Worm (Caenorhabditis elegans) whole organism, L1 larva: ENCODE data around the gene mdf-2.
A peak's percentile ranks its signal among the peaks of the same experiment; 100 is the strongest.

ENCODE experiments used
- C16A3.4 ChIP-seq: fragments of 150-350 bp; optimal IDR thresholded peaks from 2 replicates; lab custom pipeline; 2014; ENCODE audit warnings: missing biosample characterization, missing genetic modification characterization
- F16B12.6 ChIP-seq: fragments of 150-350 bp; optimal IDR thresholded peaks from 2 replicates; lab custom pipeline; 2014; ENCODE audit warnings: missing biosample characterization, missing genetic modification characterization
- alr-1 ChIP-seq: fragments of 200-800 bp; sonication (Bioruptor generic); optimal IDR thresholded peaks from 2 replicates; lab custom pipeline; 2018; ENCODE audit warnings: borderline replicate concordance, mild to moderate bottlenecking, missing genetic modification characterization, missing compliant biosample characterization
- ama-1 ChIP-seq: fragments of 150-350 bp; optimal IDR thresholded peaks from 2 replicates; lab custom pipeline; 2014
- blmp-1 ChIP-seq: fragments of 150-350 bp; optimal IDR thresholded peaks from 2 replicates; lab custom pipeline; 2014; ENCODE audit warnings: missing biosample characterization, missing genetic modification characterization
- ceh-63 ChIP-seq: fragments of 200-800 bp; sonication (Bioruptor generic); optimal IDR thresholded peaks from 2 replicates; lab custom pipeline; 2018; ENCODE audit warnings: mild to moderate bottlenecking, missing genetic modification characterization, missing compliant biosample characterization
- ceh-8 ChIP-seq: fragments of 200-800 bp; sonication (Bioruptor generic); optimal IDR thresholded peaks from 2 replicates; lab custom pipeline; 2018; ENCODE audit warnings: mild to moderate bottlenecking, missing genetic modification characterization, moderate library complexity, missing compliant biosample characterization
- ceh-82 ChIP-seq, 3 experiments: fragments of 150-350 bp in 1 of 3; sonication (generic microtip) in 2 of 3; optimal IDR thresholded peaks; 2 replicates each; lab custom pipeline; 2014 to 2017; ENCODE audit warnings: missing biosample characterization in 3 of 3, missing genetic modification characterization in 3 of 3
- ceh-90 ChIP-seq: sonication (generic microtip); optimal IDR thresholded peaks from 2 replicates; lab custom pipeline; 2016; ENCODE audit warnings: missing genetic modification characterization, missing compliant biosample characterization
- dpl-1 ChIP-seq, 3 experiments: fragments of 150-350 bp in 2 of 3; sonication (generic microtip) in 1 of 3; optimal IDR thresholded peaks; 2 replicates each; lab custom pipeline; 2014 to 2017; ENCODE audit warnings: missing biosample characterization in 3 of 3, missing genetic modification characterization in 3 of 3, missing genetic modification reagents in 3 of 3
- dsc-1 ChIP-seq: sonication (generic microtip); optimal IDR thresholded peaks from 2 replicates; lab custom pipeline; 2016; ENCODE audit warnings: mild to moderate bottlenecking, missing genetic modification characterization, missing compliant biosample characterization
- efl-1 ChIP-seq, 4 experiments: fragments of 150-350 bp; optimal IDR thresholded peaks in 3 of 4; peaks in 1 of 4; 1 replicate in 1 of 4; 2 replicates in 3 of 4; lab custom pipeline; 2014; ENCODE audit warnings: missing biosample characterization in 2 of 4, missing genetic modification characterization in 2 of 4, missing genetic modification reagents in 2 of 4
- egl-13 ChIP-seq: sonication (generic microtip); optimal IDR thresholded peaks from 2 replicates; lab custom pipeline; 2016; ENCODE audit warnings: missing genotype, missing genetic modification reagents, missing genetic modification characterization, missing compliant biosample characterization
- egl-27 ChIP-seq, 2 experiments: fragments of 150-350 bp in 1 of 2; sonication (generic microtip); optimal IDR thresholded peaks; 3 replicates each; lab custom pipeline; 2017 to 2018; ENCODE audit warnings: missing biosample characterization in 2 of 2, missing genetic modification characterization in 2 of 2, missing genetic modification reagents in 2 of 2
- elt-3 ChIP-seq, 6 experiments: fragments of 150-350 bp in 1 of 6; sonication (generic microtip); optimal IDR thresholded peaks; 2 replicates each; lab custom pipeline; 2017 to 2018; ENCODE audit warnings: missing biosample characterization in 6 of 6, missing genetic modification characterization in 6 of 6, inconsistent platforms in 1 of 6
- ets-5 ChIP-seq: fragments of 200-800 bp; sonication (Bioruptor generic); IDR thresholded peaks from 2 replicates; pipeline ENCODE4 v1.3.6; 2022; ENCODE audit warnings: missing genetic modification characterization, missing compliant biosample characterization
- fkh-10 ChIP-seq: sonication (generic microtip); optimal IDR thresholded peaks from 2 replicates; lab custom pipeline; 2017; ENCODE audit warnings: missing biosample characterization, missing genetic modification reagents, missing genetic modification characterization
- fkh-8 ChIP-seq: sonication (generic microtip); optimal IDR thresholded peaks from 2 replicates; lab custom pipeline; 2016; ENCODE audit warnings: mild to moderate bottlenecking, missing genetic modification characterization, missing compliant biosample characterization
- fos-1 ChIP-seq: fragments of 150-350 bp; optimal IDR thresholded peaks from 2 replicates; lab custom pipeline; 2014; ENCODE audit warnings: missing biosample characterization, missing genetic modification characterization
- hlh-17 ChIP-seq: fragments of 200-800 bp; sonication (Bioruptor generic); optimal IDR thresholded peaks from 2 replicates; lab custom pipeline; 2018; ENCODE audit warnings: missing genetic modification characterization, mild to moderate bottlenecking, missing compliant biosample characterization, moderate library complexity, borderline replicate concordance
- irx-1 ChIP-seq: sonication (generic microtip); optimal IDR thresholded peaks from 2 replicates; lab custom pipeline; 2016; ENCODE audit warnings: missing genetic modification characterization, missing compliant biosample characterization
- lin-13 ChIP-seq: fragments of 150-350 bp; optimal IDR thresholded peaks from 2 replicates; lab custom pipeline; 2014; ENCODE audit warnings: missing biosample characterization, missing genetic modification reagents, missing genetic modification characterization
- lin-14 ChIP-seq: fragments of 200-800 bp; sonication (Bioruptor generic); optimal IDR thresholded peaks from 2 replicates; lab custom pipeline; 2018; ENCODE audit warnings: mild to moderate bottlenecking, missing genetic modification characterization, moderate library complexity, missing compliant biosample characterization
- lin-15B ChIP-seq: fragments of 150-350 bp; sonication (generic microtip); optimal IDR thresholded peaks from 3 replicates; lab custom pipeline; 2014; ENCODE audit warnings: missing biosample characterization, missing genetic modification characterization
- lin-35 ChIP-seq, 2 experiments: fragments of 150-350 bp; optimal IDR thresholded peaks; 2 replicates each; lab custom pipeline; 2014; ENCODE audit warnings: missing biosample characterization in 2 of 2, missing genetic modification characterization in 2 of 2, missing genetic modification reagents in 2 of 2
- lsy-2 ChIP-seq, 2 experiments: fragments of 150-350 bp; optimal IDR thresholded peaks; 2 replicates each; lab custom pipeline; 2014; ENCODE audit warnings: missing biosample characterization in 2 of 2, missing genetic modification characterization in 2 of 2
- mdl-1 ChIP-seq, 2 experiments: fragments of 150-350 bp; optimal IDR thresholded peaks; 2 replicates each; lab custom pipeline; 2014 to 2017; ENCODE audit warnings: missing biosample characterization in 2 of 2, missing genetic modification characterization in 2 of 2, inconsistent platforms in 1 of 2
- mef-2 ChIP-seq: fragments of 150-350 bp; optimal IDR thresholded peaks from 2 replicates; lab custom pipeline; 2014; ENCODE audit warnings: missing biosample characterization, missing genetic modification characterization
- mep-1 ChIP-seq: fragments of 150-350 bp; optimal IDR thresholded peaks from 2 replicates; lab custom pipeline; 2014; ENCODE audit warnings: missing biosample characterization, missing genetic modification characterization
- nhr-11 ChIP-seq: fragments of 150-350 bp; optimal IDR thresholded peaks from 2 replicates; lab custom pipeline; 2014; ENCODE audit warnings: missing biosample characterization, missing genetic modification characterization
- nhr-19 ChIP-seq: fragments of 200-800 bp; sonication (Bioruptor generic); conservative IDR thresholded peaks from 2 replicates; pipeline ENCODE4 v1.3.6; 2022; ENCODE audit warnings: missing genetic modification characterization, missing compliant biosample characterization
- nhr-237 ChIP-seq: fragments of 150-350 bp; optimal IDR thresholded peaks from 2 replicates; lab custom pipeline; 2014; ENCODE audit warnings: missing biosample characterization, missing genetic modification characterization
- nhr-47 ChIP-seq: sonication (generic microtip); optimal IDR thresholded peaks from 2 replicates; lab custom pipeline; 2016; ENCODE audit warnings: mild to moderate bottlenecking, missing genetic modification characterization, moderate library complexity, missing compliant biosample characterization
- nhr-71 ChIP-seq: sonication (generic microtip); optimal IDR thresholded peaks from 2 replicates; lab custom pipeline; 2016; ENCODE audit warnings: mild to moderate bottlenecking, missing genetic modification characterization, moderate library complexity, missing compliant biosample characterization
- nhr-85 ChIP-seq: sonication (generic microtip); peaks from one replicate; lab custom pipeline; 2016; ENCODE audit warnings: missing genetic modification characterization, inconsistent platforms, missing compliant biosample characterization
- pax-3 ChIP-seq: fragments of 200-800 bp; sonication (Bioruptor generic); optimal IDR thresholded peaks from 2 replicates; lab custom pipeline; 2018; ENCODE audit warnings: mild to moderate bottlenecking, missing genetic modification characterization, moderate library complexity, missing compliant biosample characterization
- rnt-1 ChIP-seq: sonication (generic microtip); optimal IDR thresholded peaks from 2 replicates; lab custom pipeline; 2016; ENCODE audit warnings: mild to moderate bottlenecking, missing genetic modification characterization, moderate library complexity, missing compliant biosample characterization
- skn-1 ChIP-seq: fragments of 150-350 bp; optimal IDR thresholded peaks from 2 replicates; lab custom pipeline; 2014; ENCODE audit warnings: missing biosample characterization, missing genetic modification characterization
- snu-23 ChIP-seq: sonication (generic microtip); optimal IDR thresholded peaks from 2 replicates; lab custom pipeline; 2016; ENCODE audit warnings: missing genetic modification characterization, missing compliant biosample characterization
- sox-4 ChIP-seq: sonication (generic microtip); optimal IDR thresholded peaks from 2 replicates; lab custom pipeline; 2016; ENCODE audit warnings: missing genetic modification characterization, missing compliant biosample characterization
- sptf-1 ChIP-seq: fragments of 150-350 bp; optimal IDR thresholded peaks from 2 replicates; lab custom pipeline; 2014; ENCODE audit warnings: missing biosample characterization, missing genetic modification characterization
- tbx-2 ChIP-seq: sonication (generic microtip); optimal IDR thresholded peaks from 2 replicates; lab custom pipeline; 2016; ENCODE audit warnings: missing genetic modification characterization, missing compliant biosample characterization
- tlp-1 ChIP-seq: fragments of 150-350 bp; optimal IDR thresholded peaks from 2 replicates; lab custom pipeline; 2014; ENCODE audit warnings: missing biosample characterization, missing genetic modification characterization
- unc-130 ChIP-seq: fragments of 150-350 bp; optimal IDR thresholded peaks from 2 replicates; lab custom pipeline; 2017; ENCODE audit warnings: missing biosample characterization, missing genetic modification characterization, inconsistent platforms
- unc-30 ChIP-seq: sonication (generic microtip); optimal IDR thresholded peaks from 2 replicates; lab custom pipeline; 2017; ENCODE audit warnings: missing biosample characterization, missing genetic modification characterization
- unc-86 ChIP-seq: sonication (generic microtip); optimal IDR thresholded peaks from 2 replicates; lab custom pipeline; 2016; ENCODE audit warnings: missing genetic modification characterization, missing compliant biosample characterization
- unc-98 ChIP-seq: fragments of 200-800 bp; sonication (Bioruptor generic); IDR thresholded peaks from 2 replicates; pipeline ENCODE4 v1.3.6; 2022; ENCODE audit warnings: missing genetic modification characterization, missing compliant biosample characterization
- vab-15 ChIP-seq: sonication (generic microtip); optimal IDR thresholded peaks from 2 replicates; lab custom pipeline; 2017; ENCODE audit warnings: missing genotype, mild to moderate bottlenecking, missing genetic modification characterization, missing compliant biosample characterization
- xbp-1 ChIP-seq: sonication (generic microtip); optimal IDR thresholded peaks from 2 replicates; lab custom pipeline; 2016; ENCODE audit warnings: missing genetic modification characterization, missing compliant biosample characterization
- zip-4 ChIP-seq: fragments of 200-800 bp; sonication (Bioruptor generic); optimal IDR thresholded peaks from 2 replicates; lab custom pipeline; 2018; ENCODE audit warnings: mild to moderate bottlenecking, missing genetic modification characterization, moderate library complexity, missing compliant biosample characterization

mdf-2 gene

DNA sequence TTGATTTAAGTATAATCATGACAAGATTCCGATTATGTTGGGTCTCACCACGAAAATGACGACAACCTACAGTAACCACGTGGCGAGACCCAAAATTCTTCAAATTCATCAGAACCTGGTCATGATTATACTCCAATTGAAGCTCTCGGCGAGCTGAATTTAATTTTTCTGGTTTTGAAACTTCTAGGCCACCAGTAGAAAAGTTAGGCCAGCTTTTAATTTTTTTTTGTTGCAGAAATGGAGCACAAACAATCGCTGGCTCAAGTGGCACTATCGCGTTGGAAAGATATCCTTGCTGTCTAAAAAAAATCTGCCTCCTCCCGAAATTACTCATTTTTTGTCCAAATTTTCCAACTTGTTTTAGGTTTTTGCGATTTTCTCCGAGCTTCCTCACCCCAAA lies 34.4 kb downstream of the mdf-2 start:
- TF ChIP-seq efl-1 (optimal IDR thresholded peaks at IDR 0.05; lab: Kevin White, UChicago) (no peak), efl-1 (GFP tag; optimal IDR thresholded peaks at IDR 0.05 in 1 of 2; lab: Kevin White, UChicago) (peak in 1 of 2 experiments; percentile 43), xbp-1 (tag; lab: Kevin White, UChicago) (no peak)
- TF ChIP-seq, all 84 proteins: peak for 1

DNA sequence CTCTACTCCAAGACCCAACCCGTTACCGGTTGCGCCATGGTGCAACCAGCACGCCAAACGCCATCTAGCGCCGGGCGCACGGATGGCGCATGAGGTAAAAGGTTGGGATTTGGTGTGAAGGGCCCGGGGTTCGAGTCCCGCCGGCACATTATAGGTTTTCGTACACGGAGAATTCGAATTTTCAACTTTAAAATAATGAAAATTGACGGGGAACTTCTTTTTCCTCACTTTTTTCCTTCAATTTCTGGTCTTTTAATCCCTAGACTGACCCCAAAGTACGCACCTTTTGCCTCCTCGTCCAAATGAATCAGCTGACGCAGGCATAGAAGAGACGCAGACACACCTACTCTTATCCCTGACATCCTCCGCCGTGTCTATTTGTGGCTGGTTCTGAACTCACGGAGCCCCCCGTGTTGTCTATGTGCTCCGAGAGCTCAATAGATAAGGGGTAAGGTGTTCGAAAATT lies 37.3 kb downstream of the mdf-2 start:
- TF ChIP-seq fkh-10 (GFP tag; lab: Kevin White, UChicago) (no peak), elt-3 (tag; optimal IDR thresholded peaks at IDR 0.05; lab: Kevin White, UChicago) (no peak), tbx-2 (tag; lab: Kevin White, UChicago) (peak; percentile 16), ceh-63 (GFP tag; lab: Kevin White, UChicago) (no peak), lin-35 (GFP tag; optimal IDR thresholded peaks at IDR 0.05; lab: Kevin White, UChicago) (peak; percentile 43 to 61), mdl-1 (tag; optimal IDR thresholded peaks at IDR 0.05; lab: Kevin White, UChicago) (peak in 1 of 2 experiments; percentile 37), blmp-1 (tag; lab: Kevin White, UChicago) (no peak), nhr-19 (GFP tag; lab: Robert Waterston, UW) (peak; percentile 80), egl-27 (tag; optimal IDR thresholded peaks at IDR 0.05; lab: Kevin White, UChicago) (no peak), unc-98 (GFP tag; lab: Robert Waterston, UW) (no peak), pax-3 (tag; lab: Kevin White, UChicago) (no peak), sptf-1 (tag; lab: Kevin White, UChicago) (no peak), tlp-1 (no peak), nhr-47 (tag; lab: Kevin White, UChicago) (peak; percentile 53), lin-15B (tag; lab: Kevin White, UChicago) (no peak), lin-14 (GFP tag; lab: Kevin White, UChicago) (peak; percentile 67), ceh-90 (tag; lab: Kevin White, UChicago) (no peak), dsc-1 (tag; lab: Kevin White, UChicago) (no peak), F16B12.6 (tag; lab: Kevin White, UChicago) (no peak), ets-5 (GFP tag; lab: Robert Waterston, UW) (no peak), vab-15 (no peak), unc-86 (tag; lab: Kevin White, UChicago) (peak; percentile 15), sox-4 (tag; lab: Kevin White, UChicago) (no peak), fos-1 (no peak), lsy-2 (tag; optimal IDR thresholded peaks at IDR 0.05; lab: Kevin White, UChicago) (peak in 1 of 2 experiments; percentile 46), fkh-8 (tag; lab: Kevin White, UChicago) (peak; percentile 60), xbp-1 (tag; lab: Kevin White, UChicago) (peak; percentile 4), skn-1 (tag; lab: Kevin White, UChicago) (peak; percentile 69), egl-13 (tag; lab: Kevin White, UChicago) (no peak), efl-1 (optimal IDR thresholded peaks at IDR 0.05; lab: Kevin White, UChicago) (peak; percentile 8 to 36), efl-1 (GFP tag; optimal IDR thresholded peaks at IDR 0.05 in 1 of 2; lab: Kevin White, UChicago) (peak; percentile 37 to 68), rnt-1 (tag; lab: Kevin White, UChicago) (peak; percentile 66), nhr-71 (tag; lab: Kevin White, UChicago) (peak; percentile 61), ceh-82 (tag; optimal IDR thresholded peaks at IDR 0.05; lab: Kevin White, UChicago) (peak in 1 of 3 experiments; percentile 12), ama-1 (lab: Kevin White, UChicago) (peak; percentile 54), dpl-1 (GFP tag; optimal IDR thresholded peaks at IDR 0.05; lab: Kevin White, UChicago) (peak; percentile 15 to 33 (median 29)), nhr-85 (tag; lab: Kevin White, UChicago) (peak; percentile 4), snu-23 (peak; percentile 62), irx-1 (tag; lab: Kevin White, UChicago) (no peak), unc-130 (no peak), mef-2 (tag; lab: Kevin White, UChicago) (no peak), hlh-17 (GFP tag; lab: Kevin White, UChicago) (no peak), C16A3.4 (tag; lab: Kevin White, UChicago) (peak; percentile 1), alr-1 (tag; lab: Kevin White, UChicago) (no peak), ceh-8 (GFP tag; lab: Kevin White, UChicago) (no peak), unc-30 (no peak), nhr-11 (tag; lab: Kevin White, UChicago) (no peak), mep-1 (peak; percentile 23), lin-13 (GFP tag; lab: Kevin White, UChicago) (peak; percentile 48), nhr-237 (tag; lab: Kevin White, UChicago) (no peak), zip-4 (GFP tag; lab: Kevin White, UChicago) (no peak)
